Worm (Caenorhabditis elegans): ENCODE measurements around the gene arrd-18.

DNA sequence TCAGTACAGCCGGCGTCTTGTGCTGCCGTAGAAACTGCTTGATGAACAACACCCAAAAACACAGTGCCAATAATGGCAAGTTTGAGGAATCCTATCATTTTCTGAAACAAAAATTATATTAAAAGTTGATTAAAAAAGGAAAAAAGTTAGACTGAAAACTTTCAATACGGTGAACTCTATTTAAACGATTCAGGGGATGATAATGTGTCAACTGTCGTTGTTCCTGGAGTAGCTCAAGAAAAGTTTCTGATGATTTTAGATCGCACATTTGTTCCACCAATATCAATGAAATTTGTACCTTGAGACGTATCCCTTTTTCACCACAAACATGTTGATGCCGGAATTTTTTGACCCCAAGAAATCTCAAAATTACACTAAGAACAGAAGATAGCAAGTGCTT lies 44.0 kb downstream of the arrd-18 start, which contains the start of gene T28A11.18:
- TF ChIP-seq C16A3.4 (tag; optimal IDR thresholded peaks at IDR 0.05) = no peak
- no peak for TF ChIP-seq mab-9 (GFP tag; IDR thresholded peaks at IDR 0.05)
- TF ChIP-seq unc-62 (GFP tag; optimal IDR thresholded peaks at IDR 0.05) = no peak
- no peak for TF ChIP-seq nhr-28 (tag; optimal IDR thresholded peaks at IDR 0.05)
- TF ChIP-seq blmp-1 (tag; optimal IDR thresholded peaks at IDR 0.05) = no peak
- TF ChIP-seq tbx-2 (tag; optimal IDR thresholded peaks at IDR 0.05) = no peak
- TF ChIP-seq fkh-10 (GFP tag; optimal IDR thresholded peaks at IDR 0.05) = no peak
- no peak for TF ChIP-seq fos-1 (tag; optimal IDR thresholded peaks at IDR 0.05)
- no peak for TF ChIP-seq rnt-1 (tag; optimal IDR thresholded peaks at IDR 0.05)
- TF ChIP-seq ama-1 (optimal IDR thresholded peaks at IDR 0.05) = no peak
- no peak for TF ChIP-seq aha-1 (tag; optimal IDR thresholded peaks at IDR 0.05)
- no peak for TF ChIP-seq lsy-2 (tag; optimal IDR thresholded peaks at IDR 0.05)
- TF ChIP-seq mdl-1 (tag; optimal IDR thresholded peaks at IDR 0.05) = no peak
- TF ChIP-seq isw-1 (GFP tag; IDR thresholded peaks at IDR 0.05) = no peak

All from whole organism, L1 larva.